Worm (Caenorhabditis elegans): ENCODE results near the gene C03B1.10.

ce11 chrX:6365715-6366114, 8.0 kb upstream of the C03B1.10 start, which contains the start of gene C03B1.3:
- TF ChIP-seq unc-62 (GFP tag; optimal IDR thresholded peaks at IDR 0.05) (no peak), pha-4 (tag; optimal IDR thresholded peaks at IDR 0.05) (no peak), zip-8 (tag; optimal IDR thresholded peaks at IDR 0.05) (no peak), flh-1 (GFP tag; optimal IDR thresholded peaks at IDR 0.05) (no peak)
